Worm (Caenorhabditis elegans): ENCODE data around the gene C15C8.8.

- TF ChIP-seq cebp-1 (GFP tag; IDR thresholded peaks at IDR 0.05) (no peak), cebp-1 (tag; optimal IDR thresholded peaks at IDR 0.05) (no peak), C06A6.2 (GFP tag; conservative IDR thresholded peaks at IDR 0.05) (no peak), F39B2.1 (GFP tag; IDR thresholded peaks at IDR 0.05) (no peak), pha-4 (tag; optimal IDR thresholded peaks at IDR 0.05) (no peak), B0261.1 (tag; optimal IDR thresholded peaks at IDR 0.05) (no peak), ceh-79 (tag; optimal IDR thresholded peaks at IDR 0.05) (no peak), snpc-4 (GFP tag; optimal IDR thresholded peaks at IDR 0.05) (no peak), snpc-4 (tag; optimal IDR thresholded peaks at IDR 0.05) (no peak)
These were observed 32.6 kb upstream of the C15C8.8 start, which contains the start of gene sre-20 for ce11 chrV:12784861-12785260.

All from whole organism, young adult.